Fruit fly (Drosophila melanogaster) whole organism, embryonic: ENCODE results near the gene CG7860.
A peak's percentile ranks its signal among the peaks of the same experiment; 100 is the strongest.

ENCODE experiments used
- ATbp ChIP-seq: fragments of 200-800 bp; sonication (Bioruptor generic); optimal IDR thresholded peaks from 2 replicates; lab custom pipeline; 2017; ENCODE audit warnings: missing biosample characterization, mild to moderate bottlenecking, missing genetic modification characterization, missing genetic modification reagents
- B-H2 ChIP-seq: fragments of 200-800 bp; sonication (Bioruptor generic); optimal IDR thresholded peaks from 2 replicates; lab custom pipeline; 2018; ENCODE audit warnings: missing biosample characterization, mild to moderate bottlenecking, missing genetic modification characterization
- BEAF-32 ChIP-seq: fragments of 200-800 bp; sonication (Bioruptor generic); optimal IDR thresholded peaks from 3 replicates; lab custom pipeline; 2017; ENCODE audit warnings: missing biosample characterization, missing genetic modification characterization, mild to moderate bottlenecking, moderate library complexity, missing genetic modification reagents
- Bgb ChIP-seq: fragments of 200-800 bp; sonication (Bioruptor generic); IDR thresholded peaks from 2 replicates; pipeline ENCODE4 v1.3.6; 2022; ENCODE audit warnings: missing biosample characterization, missing genetic modification characterization; ENCODE audit not compliant: partially characterized antibody
- Bteb2 ChIP-seq: fragments of 200-800 bp; sonication (Bioruptor generic); optimal IDR thresholded peaks from 2 replicates; lab custom pipeline; 2016; ENCODE audit warnings: missing biosample characterization, missing genetic modification characterization
- CG10267 ChIP-seq: fragments of 200-800 bp; sonication (Bioruptor generic); optimal IDR thresholded peaks from 2 replicates; lab custom pipeline; 2018; ENCODE audit warnings: missing biosample characterization, mild to moderate bottlenecking, missing genetic modification characterization, moderate library complexity
- CG11695 ChIP-seq: fragments of 200-800 bp; sonication (Bioruptor generic); IDR thresholded peaks from 3 replicates; pipeline ENCODE4 v1.3.6; 2022; ENCODE audit warnings: missing biosample characterization, missing genetic modification characterization
- CG13296 ChIP-seq: fragments of 200-800 bp; sonication (Bioruptor generic); optimal IDR thresholded peaks from 3 replicates; lab custom pipeline; 2018; ENCODE audit warnings: missing biosample characterization, mild to moderate bottlenecking, missing genetic modification characterization
- CG14050 ChIP-seq: fragments of 200-800 bp; sonication (Bioruptor generic); IDR thresholded peaks from 3 replicates; pipeline ENCODE4 v1.3.6; 2022; ENCODE audit warnings: missing biosample characterization, missing genetic modification characterization
- CG15479 ChIP-seq: fragments of 200-800 bp; sonication (Bioruptor generic); optimal IDR thresholded peaks from 3 replicates; lab custom pipeline; 2019; ENCODE audit warnings: missing biosample characterization, mild to moderate bottlenecking, missing genetic modification characterization, moderate library complexity
- CG1603 ChIP-seq: fragments of 200-800 bp; sonication (Bioruptor generic); optimal IDR thresholded peaks from 2 replicates; lab custom pipeline; 2019; ENCODE audit warnings: missing biosample characterization, mild to moderate bottlenecking, missing genetic modification characterization, moderate library complexity
- CG16779 ChIP-seq: fragments of 200-800 bp; sonication (Bioruptor generic); IDR thresholded peaks from 2 replicates; pipeline ENCODE4 v1.3.6; 2022; ENCODE audit warnings: missing biosample characterization, missing genetic modification characterization
- CG17359 ChIP-seq: fragments of 200-800 bp; sonication (Bioruptor generic); optimal IDR thresholded peaks from 3 replicates; lab custom pipeline; 2018; ENCODE audit warnings: missing biosample characterization, mild to moderate bottlenecking, missing genetic modification characterization, moderate library complexity
- CG18764 ChIP-seq: fragments of 200-800 bp; sonication (Bioruptor generic); optimal IDR thresholded peaks from 3 replicates; lab custom pipeline; 2016; ENCODE audit warnings: missing biosample characterization, missing genetic modification characterization
- CG2116 ChIP-seq: fragments of 200-800 bp; sonication (Bioruptor generic); optimal IDR thresholded peaks from 3 replicates; lab custom pipeline; 2018; ENCODE audit warnings: missing biosample characterization, mild to moderate bottlenecking, missing genetic modification characterization
- CG2875 ChIP-seq: fragments of 200-800 bp; sonication (Bioruptor generic); optimal IDR thresholded peaks from 2 replicates; lab custom pipeline; 2017; ENCODE audit warnings: missing biosample characterization, mild to moderate bottlenecking, missing genetic modification characterization, missing genetic modification reagents
- CG30020 ChIP-seq: fragments of 200-800 bp; optimal IDR thresholded peaks from 2 replicates; lab custom pipeline; 2019; ENCODE audit warnings: missing biosample characterization, mild to moderate bottlenecking, missing genetic modification characterization, moderate library complexity
- CG3065 ChIP-seq: fragments of 200-800 bp; sonication (Bioruptor generic); optimal IDR thresholded peaks from 2 replicates; lab custom pipeline; 2016; ENCODE audit warnings: missing biosample characterization, missing genetic modification characterization
- CG3847 ChIP-seq: fragments of 200-800 bp; sonication (Bioruptor generic); IDR thresholded peaks from 2 replicates; pipeline ENCODE4 v1.3.6; 2022; ENCODE audit warnings: missing biosample characterization, missing genetic modification characterization
- CG3995 ChIP-seq: fragments of 200-800 bp; sonication (Bioruptor generic); optimal IDR thresholded peaks from 3 replicates; lab custom pipeline; 2016; ENCODE audit warnings: missing biosample characterization, missing genetic modification characterization
- CG4282 ChIP-seq: fragments of 200-800 bp; sonication (Bioruptor generic); optimal IDR thresholded peaks from 2 replicates; lab custom pipeline; 2016; ENCODE audit warnings: missing biosample characterization, missing genetic modification characterization
- CG4424 ChIP-seq: fragments of 200-800 bp; sonication (Bioruptor generic); optimal IDR thresholded peaks from 3 replicates; lab custom pipeline; 2016; ENCODE audit warnings: missing biosample characterization, missing genetic modification characterization
- CG4617 ChIP-seq: fragments of 200-800 bp; sonication (Bioruptor generic); optimal IDR thresholded peaks from 3 replicates; lab custom pipeline; 2016; ENCODE audit warnings: missing biosample characterization, missing genetic modification characterization, borderline replicate concordance
- CG6654 ChIP-seq: fragments of 200-800 bp; sonication (Bioruptor generic); optimal IDR thresholded peaks from 2 replicates; lab custom pipeline; 2017; ENCODE audit warnings: missing biosample characterization, mild to moderate bottlenecking, missing genetic modification characterization
- CG6683 ChIP-seq: fragments of 200-800 bp; sonication (Bioruptor generic); optimal IDR thresholded peaks from 2 replicates; lab custom pipeline; 2017; ENCODE audit warnings: missing biosample characterization, mild to moderate bottlenecking, missing genetic modification characterization, missing genetic modification reagents
- CG7357 ChIP-seq: fragments of 200-800 bp; sonication (Bioruptor generic); IDR thresholded peaks from 3 replicates; pipeline ENCODE4 v1.3.6; 2022; ENCODE audit warnings: missing biosample characterization, missing genetic modification characterization
- CG7963 ChIP-seq: fragments of 200-800 bp; sonication (Bioruptor generic); IDR thresholded peaks from 3 replicates; pipeline ENCODE4 v1.3.6; 2022; ENCODE audit warnings: missing biosample characterization, missing genetic modification characterization; ENCODE audit not compliant: partially characterized antibody
- CG9797 ChIP-seq: fragments of 200-800 bp; sonication (Bioruptor generic); optimal IDR thresholded peaks from 3 replicates; lab custom pipeline; 2018; ENCODE audit warnings: missing biosample characterization, mild to moderate bottlenecking, missing genetic modification characterization
- Dp ChIP-seq: fragments of 200-800 bp; sonication (Bioruptor generic); optimal IDR thresholded peaks from 2 replicates; lab custom pipeline; 2018; ENCODE audit warnings: missing biosample characterization, mild to moderate bottlenecking, missing genetic modification characterization, moderate library complexity
- ERR ChIP-seq: fragments of 200-800 bp; sonication (Bioruptor generic); optimal IDR thresholded peaks from 2 replicates; lab custom pipeline; 2016; ENCODE audit warnings: missing biosample characterization, missing genetic modification characterization
- Ets97D ChIP-seq: fragments of 200-800 bp; sonication (Bioruptor generic); optimal IDR thresholded peaks from 3 replicates; lab custom pipeline; 2016; ENCODE audit warnings: missing biosample characterization, missing genetic modification characterization
- Hand ChIP-seq: fragments of 200-800 bp; sonication (Bioruptor generic); optimal IDR thresholded peaks from 2 replicates; lab custom pipeline; 2017; ENCODE audit warnings: mild to moderate bottlenecking, missing biosample characterization, missing genetic modification reagents, missing genetic modification characterization
- MTF-1 ChIP-seq: fragments of 200-800 bp; sonication (Bioruptor generic); optimal IDR thresholded peaks from 2 replicates; lab custom pipeline; 2018; ENCODE audit warnings: missing biosample characterization, mild to moderate bottlenecking, missing genetic modification characterization, borderline replicate concordance
- NC2β ChIP-seq: fragments of 200-800 bp; sonication (Bioruptor generic); optimal IDR thresholded peaks from 2 replicates; lab custom pipeline; 2016; ENCODE audit warnings: missing biosample characterization, missing genetic modification characterization
- NFAT ChIP-seq: fragments of 200-800 bp; sonication (Bioruptor generic); IDR thresholded peaks from 2 replicates; pipeline ENCODE4 v1.3.6; 2022; ENCODE audit warnings: missing biosample characterization, missing genetic modification characterization
- Oaz ChIP-seq: fragments of 200-800 bp; sonication (Bioruptor generic); IDR thresholded peaks from 2 replicates; pipeline ENCODE4 v1.3.6; 2022; ENCODE audit warnings: missing biosample characterization, missing genetic modification characterization
- Side ChIP-seq: fragments of 200-800 bp; sonication (Bioruptor generic); optimal IDR thresholded peaks from 2 replicates; lab custom pipeline; 2016; ENCODE audit warnings: missing biosample characterization, missing genetic modification characterization
- Tbp ChIP-seq: fragments of >200 bp; optimal IDR thresholded peaks from 2 replicates; lab custom pipeline; 2018; ENCODE audit warnings: missing biosample characterization, missing genetic modification characterization
- cad ChIP-seq: fragments of >200 bp; optimal IDR thresholded peaks from 2 replicates; lab custom pipeline; 2017; ENCODE audit warnings: missing biosample characterization, missing genetic modification characterization
- cas ChIP-seq: fragments of 200-800 bp; sonication (Bioruptor generic); IDR thresholded peaks from 2 replicates; pipeline ENCODE4 v1.3.6; 2022; ENCODE audit warnings: missing biosample characterization, missing genetic modification characterization
- dpn ChIP-seq, 2 experiments: fragments of 200-800 bp; sonication (Bioruptor generic); optimal IDR thresholded peaks; 3 replicates each; lab custom pipeline; 2016; ENCODE audit warnings: missing biosample characterization in 2 of 2, missing genetic modification characterization in 2 of 2
- fd3F ChIP-seq: fragments of 200-800 bp; sonication (Bioruptor generic); optimal IDR thresholded peaks from 2 replicates; lab custom pipeline; 2018; ENCODE audit warnings: missing biosample characterization, mild to moderate bottlenecking, missing genetic modification characterization, moderate library complexity
- fu2 ChIP-seq: fragments of 200-800 bp; sonication (Bioruptor generic); optimal IDR thresholded peaks from 2 replicates; lab custom pipeline; 2016; ENCODE audit warnings: missing biosample characterization, missing genetic modification characterization
- kay ChIP-seq: fragments of 200-800 bp; sonication (Bioruptor generic); optimal IDR thresholded peaks from 2 replicates; lab custom pipeline; 2016; ENCODE audit warnings: missing biosample characterization, missing genetic modification characterization
- peb ChIP-seq: fragments of 200-800 bp; sonication (Bioruptor generic); IDR thresholded peaks from 2 replicates; pipeline ENCODE4 v1.3.6; 2022; ENCODE audit warnings: missing biosample characterization, missing genetic modification characterization
- pita ChIP-seq: fragments of 200-800 bp; sonication (Bioruptor generic); optimal IDR thresholded peaks from 2 replicates; lab custom pipeline; 2017; ENCODE audit warnings: missing biosample characterization, mild to moderate bottlenecking, missing genetic modification characterization
- salm ChIP-seq: fragments of 200-800 bp; sonication (Bioruptor generic); optimal IDR thresholded peaks from 2 replicates; lab custom pipeline; 2018; ENCODE audit warnings: missing biosample characterization, mild to moderate bottlenecking, missing genetic modification characterization
- sens ChIP-seq: fragments of 200-800 bp; sonication (Bioruptor generic); peaks from one replicate; lab custom pipeline; 2016; ENCODE audit warnings: missing biosample characterization, missing genetic modification characterization
- shn ChIP-seq: fragments of 200-800 bp; sonication (Bioruptor generic); optimal IDR thresholded peaks from 3 replicates; lab custom pipeline; 2016; ENCODE audit warnings: missing biosample characterization, missing genetic modification characterization
- sima ChIP-seq: fragments of 200-800 bp; sonication (Bioruptor generic); optimal IDR thresholded peaks from 2 replicates; lab custom pipeline; 2016; ENCODE audit warnings: missing biosample characterization, missing genetic modification characterization
- stwl ChIP-seq: fragments of 200-800 bp; sonication (Bioruptor generic); optimal IDR thresholded peaks from 3 replicates; lab custom pipeline; 2018; ENCODE audit warnings: missing biosample characterization, mild to moderate bottlenecking, missing genetic modification characterization, moderate library complexity
- tup ChIP-seq: fragments of 200-800 bp; sonication (Bioruptor generic); optimal IDR thresholded peaks from 2 replicates; lab custom pipeline; 2016; ENCODE audit warnings: missing biosample characterization, mild to moderate bottlenecking, missing genetic modification characterization, moderate library complexity

The CG7860 gene

dm6 chrX:15578043-15578442, 9.2 kb downstream of the CG7860 start, which contains the start of the genes cerv and CG7872 (continued):
- TF ChIP-seq B-H2 (GFP tag; lab: Kevin White, UChicago) = no peak
- no peak for TF ChIP-seq CG13296 (GFP tag; lab: Kevin White, UChicago)
- no peak for TF ChIP-seq CG2875 (GFP tag; lab: Kevin White, UChicago)
- no peak for TF ChIP-seq kay (GFP tag; lab: Kevin White, UChicago)
- TF ChIP-seq Hand (GFP tag; lab: Kevin White, UChicago) = no peak
- TF ChIP-seq ERR = no peak
- no peak for TF ChIP-seq shn (GFP tag; lab: Kevin White, UChicago)
- no peak for TF ChIP-seq peb (GFP tag; lab: Robert Waterston, UW)
- TF ChIP-seq CG30020 (tag; lab: Kevin White, UChicago) = peak; percentile 19
- peak; percentile 72 for TF ChIP-seq CG9797 (GFP tag; lab: Kevin White, UChicago)
- TF ChIP-seq Bteb2 (GFP tag; lab: Kevin White, UChicago) = no peak
- peak; percentile 12 for TF ChIP-seq NC2β (GFP tag; lab: Kevin White, UChicago)
- TF ChIP-seq CG7963 (GFP tag; lab: Robert Waterston, UW) = peak; percentile 58; the same call in 1 of the 3 replicates
- TF ChIP-seq BEAF-32 = peak; percentile 61
- TF ChIP-seq Ets97D (GFP tag; lab: Kevin White, UChicago) = peak; percentile 41
- TF ChIP-seq CG16779 = no peak
- TF ChIP-seq CG11695 = no peak
- no peak for TF ChIP-seq CG3065
- TF ChIP-seq CG4617 (GFP tag; lab: Kevin White, UChicago) = peak; percentile 20
- TF ChIP-seq CG3995 = peak; percentile 58
- TF ChIP-seq CG2116 = peak; percentile 59
- TF ChIP-seq Tbp (GFP tag; lab: Kevin White, UChicago) = no peak
- no peak for TF ChIP-seq CG14050
- no peak for TF ChIP-seq tup (GFP tag; lab: Kevin White, UChicago)
- TF ChIP-seq CG6683 (GFP tag; lab: Kevin White, UChicago) = no peak
- TF ChIP-seq CG17359 (tag; lab: Kevin White, UChicago) = no peak
- no peak for TF ChIP-seq CG18764 (GFP tag; lab: Kevin White, UChicago)
- TF ChIP-seq CG7357 = no peak
- TF ChIP-seq Side (GFP tag; lab: Kevin White, UChicago) = peak; percentile 2
- TF ChIP-seq stwl (tag; lab: Kevin White, UChicago) = peak; percentile 81
- peak in 1 of 2 experiments; percentile 17 for TF ChIP-seq dpn (GFP tag; optimal IDR thresholded peaks at IDR 0.05; lab: Kevin White, UChicago)
- no peak for TF ChIP-seq CG15479 (GFP tag; lab: Kevin White, UChicago)
- TF ChIP-seq CG6654 = no peak
- TF ChIP-seq fu2 (GFP tag; lab: Kevin White, UChicago) = no peak
- TF ChIP-seq Dp (GFP tag; lab: Kevin White, UChicago) = peak; percentile 44
- peak; percentile 76 for TF ChIP-seq CG10267
- no peak for TF ChIP-seq cas (GFP tag; lab: Robert Waterston, UW)
- TF ChIP-seq fd3F = no peak
- TF ChIP-seq Oaz (GFP tag; lab: Robert Waterston, UW) = no peak
- TF ChIP-seq CG4424 (GFP tag; lab: Kevin White, UChicago) = no peak
- no peak for TF ChIP-seq ATbp (GFP tag; lab: Kevin White, UChicago)
- TF ChIP-seq Bgb (GFP tag; lab: Robert Waterston, UW) = peak; percentile 72
- TF ChIP-seq CG1603 (tag; lab: Kevin White, UChicago) = peak; percentile 58
- TF ChIP-seq MTF-1 (GFP tag; lab: Kevin White, UChicago) = no peak
- TF ChIP-seq NFAT (GFP tag; lab: Robert Waterston, UW) = no peak
- TF ChIP-seq sima (GFP tag; lab: Kevin White, UChicago) = no peak
- peak; percentile 29; the same call in 1 of the 2 replicates for TF ChIP-seq CG3847 (GFP tag; lab: Robert Waterston, UW)
- no peak for TF ChIP-seq pita (GFP tag; lab: Kevin White, UChicago)
- no peak for TF ChIP-seq salm (tag; lab: Kevin White, UChicago)
- peak; percentile 45 for TF ChIP-seq sens
- no peak for TF ChIP-seq CG4282 (GFP tag; lab: Kevin White, UChicago)
- TF ChIP-seq cad (GFP tag; lab: Kevin White, UChicago) = no peak
